Worm (Caenorhabditis elegans) whole organism, young adult: ENCODE results near the gene ebp-2.

Experiments used
- B0019.2 ChIP-seq: fragments of 200-800 bp; sonication (Bioruptor generic); conservative IDR thresholded peaks from 2 replicates; pipeline ENCODE4 v1.3.6; 2022; ENCODE audit warnings: missing genetic modification reagents, missing genetic modification characterization, missing compliant biosample characterization
- B0035.1 ChIP-seq: sonication (generic microtip); optimal IDR thresholded peaks from 2 replicates; lab custom pipeline; 2016; ENCODE audit warnings: missing genetic modification characterization, mild to moderate bottlenecking, missing compliant biosample characterization, missing genotype, missing genetic modification reagents
- B0336.3 ChIP-seq: fragments of 200-800 bp; sonication (Bioruptor generic); IDR thresholded peaks from 2 replicates; pipeline ENCODE4 v1.3.6; 2022; ENCODE audit warnings: missing genetic modification characterization, missing compliant biosample characterization
- C06A6.2 ChIP-seq: fragments of 200-800 bp; sonication (Bioruptor generic); conservative IDR thresholded peaks from 2 replicates; pipeline ENCODE4 v1.3.6; 2022; ENCODE audit warnings: missing genetic modification characterization, missing compliant biosample characterization
- F22D6.2 ChIP-seq: sonication (generic microtip); optimal IDR thresholded peaks from 2 replicates; lab custom pipeline; 2016; ENCODE audit warnings: mild to moderate bottlenecking, missing genetic modification characterization, missing compliant biosample characterization
- F33H1.4 ChIP-seq: fragments of 200-800 bp; sonication (Bioruptor generic); IDR thresholded peaks from 2 replicates; pipeline ENCODE4 v1.3.6; 2022; ENCODE audit warnings: missing genetic modification reagents, missing genetic modification characterization, missing compliant biosample characterization
- F39B2.1 ChIP-seq: fragments of 200-800 bp; sonication (Bioruptor generic); IDR thresholded peaks from 2 replicates; pipeline ENCODE4 v1.3.6; 2022; ENCODE audit warnings: missing genetic modification reagents, missing genetic modification characterization, missing compliant biosample characterization
- Y53F4B.3 ChIP-seq: fragments of 200-800 bp; sonication (Bioruptor generic); IDR thresholded peaks from 2 replicates; pipeline ENCODE4 v1.3.6; 2022; ENCODE audit warnings: missing genetic modification reagents, missing genetic modification characterization, missing compliant biosample characterization
- Y79H2A.3 ChIP-seq: fragments of 200-800 bp; sonication (Bioruptor generic); conservative IDR thresholded peaks from 2 replicates; pipeline ENCODE4 v1.3.6; 2022; ENCODE audit warnings: missing genetic modification reagents, missing genetic modification characterization, missing compliant biosample characterization
- ZK185.1 ChIP-seq: sonication (generic microtip); optimal IDR thresholded peaks from 2 replicates; lab custom pipeline; 2016; ENCODE audit warnings: mild to moderate bottlenecking, missing genetic modification characterization, missing compliant biosample characterization; ENCODE audit not compliant: poor library complexity, severe bottlenecking
- akir-1 ChIP-seq: fragments of 200-800 bp; sonication (Bioruptor generic); optimal IDR thresholded peaks from 2 replicates; lab custom pipeline; 2018; ENCODE audit warnings: mild to moderate bottlenecking, missing genetic modification characterization, moderate library complexity, missing compliant biosample characterization
- aptf-3 ChIP-seq: fragments of 200-800 bp; sonication (Bioruptor generic); IDR thresholded peaks from 2 replicates; pipeline ENCODE4 v1.3.6; 2022; ENCODE audit warnings: missing genetic modification characterization, missing compliant biosample characterization
- bed-2 ChIP-seq: fragments of 200-800 bp; sonication (Bioruptor generic); IDR thresholded peaks from 2 replicates; pipeline ENCODE4 v1.3.6; 2022; ENCODE audit warnings: missing genetic modification reagents, missing genetic modification characterization, missing compliant biosample characterization
- cebp-1 ChIP-seq, 2 experiments: fragments of 200-800 bp in 1 of 2; sonication (Bioruptor generic) in 1 of 2; sonication (generic microtip) in 1 of 2; IDR thresholded peaks in 1 of 2; optimal IDR thresholded peaks in 1 of 2; 2 replicates each; pipeline versions ENCODE4 v1.3.6 to Lab custom; 2017 to 2022; ENCODE audit warnings: missing compliant biosample characterization in 2 of 2, missing genetic modification characterization in 2 of 2, mild to moderate bottlenecking in 1 of 2, missing genetic modification reagents in 1 of 2, moderate library complexity in 1 of 2
- cebp-2 ChIP-seq: fragments of 200-800 bp; sonication (Bioruptor generic); IDR thresholded peaks from 2 replicates; pipeline ENCODE4 v1.3.6; 2022; ENCODE audit warnings: missing genetic modification characterization, missing compliant biosample characterization
- ceh-100 ChIP-seq: fragments of 200-800 bp; sonication (Bioruptor generic); IDR thresholded peaks from 2 replicates; pipeline ENCODE4 v1.3.6; 2022; ENCODE audit warnings: missing genetic modification reagents, missing genetic modification characterization, missing compliant biosample characterization
- ceh-40 ChIP-seq: fragments of 200-800 bp; sonication (Bioruptor generic); IDR thresholded peaks from 2 replicates; pipeline ENCODE4 v1.3.6; 2022; ENCODE audit warnings: missing genetic modification characterization, missing compliant biosample characterization
- ceh-58 ChIP-seq: fragments of 200-800 bp; sonication (Bioruptor generic); IDR thresholded peaks from 2 replicates; pipeline ENCODE4 v1.3.6; 2022; ENCODE audit warnings: missing genetic modification characterization, missing compliant biosample characterization
- ceh-91 ChIP-seq: fragments of 200-800 bp; sonication (Bioruptor generic); IDR thresholded peaks from 2 replicates; pipeline ENCODE4 v1.3.6; 2022; ENCODE audit warnings: missing genetic modification reagents, missing genetic modification characterization, missing compliant biosample characterization
- efl-1 ChIP-seq: fragments of 150-350 bp; optimal IDR thresholded peaks from 2 replicates; lab custom pipeline; 2014; ENCODE audit warnings: missing biosample characterization, missing genetic modification reagents, missing genetic modification characterization
- egl-18 ChIP-seq: fragments of 200-800 bp; sonication (Bioruptor generic); IDR thresholded peaks from 2 replicates; pipeline ENCODE4 v1.3.6; 2022; ENCODE audit warnings: missing genetic modification reagents, missing genetic modification characterization, missing compliant biosample characterization
- ekl-4 ChIP-seq: fragments of 200-800 bp; sonication (Bioruptor generic); IDR thresholded peaks from 2 replicates; pipeline ENCODE4 v1.3.6; 2022; ENCODE audit warnings: missing genetic modification reagents, missing genetic modification characterization, missing compliant biosample characterization
- ets-4 ChIP-seq: fragments of 200-800 bp; sonication (Bioruptor generic); optimal IDR thresholded peaks from 2 replicates; lab custom pipeline; 2018; ENCODE audit warnings: mild to moderate bottlenecking, missing genetic modification characterization, missing compliant biosample characterization
- hmg-20 ChIP-seq: fragments of 200-800 bp; sonication (Bioruptor generic); IDR thresholded peaks from 2 replicates; pipeline ENCODE4 v1.3.6; 2022; ENCODE audit warnings: missing genetic modification reagents, missing genetic modification characterization, missing compliant biosample characterization
- hrde-1 ChIP-seq: sonication (generic microtip); optimal IDR thresholded peaks from 2 replicates; lab custom pipeline; 2016; ENCODE audit warnings: missing genetic modification characterization, mild to moderate bottlenecking, missing compliant biosample characterization, moderate library complexity, missing genotype, missing genetic modification reagents, borderline replicate concordance
- hsf-1 ChIP-seq: fragments of 200-800 bp; sonication (Bioruptor generic); IDR thresholded peaks from 2 replicates; pipeline ENCODE4 v1.3.6; 2022; ENCODE audit warnings: missing genetic modification reagents, missing genetic modification characterization, missing compliant biosample characterization
- lag-1 ChIP-seq: fragments of 200-800 bp; sonication (Bioruptor generic); IDR thresholded peaks from 2 replicates; pipeline ENCODE4 v1.3.6; 2022; ENCODE audit warnings: missing genetic modification reagents, missing genetic modification characterization, missing compliant biosample characterization
- let-526 ChIP-seq: fragments of 200-800 bp; sonication (Bioruptor generic); IDR thresholded peaks from 2 replicates; pipeline ENCODE4 v1.3.6; 2022; ENCODE audit warnings: missing genetic modification reagents, missing genetic modification characterization, missing compliant biosample characterization
- let-607 ChIP-seq, 2 experiments: fragments of 200-800 bp in 1 of 2; sonication (Bioruptor generic) in 1 of 2; sonication (generic microtip) in 1 of 2; optimal IDR thresholded peaks; 2 replicates each; lab custom pipeline; 2016 to 2018; ENCODE audit warnings: mild to moderate bottlenecking in 2 of 2, missing compliant biosample characterization in 2 of 2, missing genetic modification characterization in 2 of 2, moderate library complexity in 2 of 2, missing genotype in 1 of 2
- lin-40 ChIP-seq: sonication (generic microtip); optimal IDR thresholded peaks from 2 replicates; lab custom pipeline; 2016; ENCODE audit warnings: missing genetic modification characterization, mild to moderate bottlenecking, missing compliant biosample characterization, missing genotype, missing genetic modification reagents
- lin-54 ChIP-seq: fragments of 200-800 bp; sonication (Bioruptor generic); optimal IDR thresholded peaks from 2 replicates; lab custom pipeline; 2018; ENCODE audit warnings: mild to moderate bottlenecking, missing genetic modification characterization, missing compliant biosample characterization
- lir-1 ChIP-seq: fragments of 200-800 bp; sonication (Bioruptor generic); conservative IDR thresholded peaks from 2 replicates; pipeline ENCODE4 v1.3.6; 2022; ENCODE audit warnings: missing genetic modification reagents, missing genetic modification characterization, missing compliant biosample characterization
- madf-6 ChIP-seq: fragments of 200-800 bp; sonication (Bioruptor generic); IDR thresholded peaks from 2 replicates; pipeline ENCODE4 v1.3.6; 2022; ENCODE audit warnings: missing genetic modification reagents, missing genetic modification characterization, missing compliant biosample characterization
- madf-8 ChIP-seq: fragments of 200-800 bp; sonication (Bioruptor generic); conservative IDR thresholded peaks from 2 replicates; pipeline ENCODE4 v1.3.6; 2022; ENCODE audit warnings: missing genetic modification reagents, missing genetic modification characterization, missing compliant biosample characterization
- nfya-1 ChIP-seq: sonication (generic microtip); optimal IDR thresholded peaks from 2 replicates; lab custom pipeline; 2017; ENCODE audit warnings: antibody characterized with exemption, missing compliant biosample characterization, missing genetic modification characterization, borderline replicate concordance; ENCODE audit not compliant: insufficient read depth
- nfyb-1 ChIP-seq: fragments of 200-800 bp; sonication (Bioruptor generic); IDR thresholded peaks from 2 replicates; pipeline ENCODE4 v1.3.6; 2022; ENCODE audit warnings: missing genetic modification reagents, missing genetic modification characterization, missing compliant biosample characterization
- nhr-80 ChIP-seq: sonication (generic microtip); optimal IDR thresholded peaks from 2 replicates; lab custom pipeline; 2016; ENCODE audit warnings: missing genetic modification characterization, missing compliant biosample characterization
- pbrm-1 ChIP-seq: fragments of 200-800 bp; sonication (Bioruptor generic); IDR thresholded peaks from 2 replicates; pipeline ENCODE4 v1.3.6; 2022; ENCODE audit warnings: missing genetic modification reagents, missing genetic modification characterization, missing compliant biosample characterization
- rpc-1 ChIP-seq, 2 experiments: fragments of 150-350 bp in 1 of 2; sonication (generic microtip) in 1 of 2; optimal IDR thresholded peaks; 2 replicates each; lab custom pipeline; 2014 to 2018; ENCODE audit warnings: missing biosample characterization in 1 of 2, missing genetic modification characterization in 1 of 2, missing genetic modification reagents in 1 of 2, missing genotype in 1 of 2
- sdz-38 ChIP-seq: sonication (generic microtip); optimal IDR thresholded peaks from 2 replicates; lab custom pipeline; 2016; ENCODE audit warnings: missing genotype, missing genetic modification characterization, missing compliant biosample characterization
- snpc-1.1 ChIP-seq: sonication (generic microtip); optimal IDR thresholded peaks from 2 replicates; lab custom pipeline; 2017; ENCODE audit warnings: missing genetic modification characterization, mild to moderate bottlenecking, missing compliant biosample characterization, antibody characterized with exemption, moderate library complexity, missing genotype, missing genetic modification reagents; ENCODE audit not compliant: insufficient read depth
- snpc-4 ChIP-seq, 5 experiments: fragments of 150-350 bp in 1 of 5; sonication (generic microtip) in 4 of 5; optimal IDR thresholded peaks; 2 replicates each; lab custom pipeline; 2014 to 2018; ENCODE audit warnings: missing genetic modification characterization in 5 of 5, missing biosample characterization in 3 of 5, antibody characterized with exemption in 2 of 5, mild to moderate bottlenecking in 2 of 5, missing compliant biosample characterization in 2 of 5, missing genotype in 2 of 5, moderate library complexity in 2 of 5, missing genetic modification reagents in 1 of 5
- somi-1 ChIP-seq: fragments of 200-800 bp; sonication (Bioruptor generic); optimal IDR thresholded peaks from 2 replicates; lab custom pipeline; 2018; ENCODE audit warnings: mild to moderate bottlenecking, missing genetic modification characterization, missing compliant biosample characterization
- tbx-9 ChIP-seq: sonication (generic microtip); optimal IDR thresholded peaks from 2 replicates; lab custom pipeline; 2016; ENCODE audit warnings: borderline replicate concordance, missing genetic modification characterization, inconsistent platforms, missing compliant biosample characterization
- xnd-1 ChIP-seq: sonication (generic microtip); optimal IDR thresholded peaks from 2 replicates; lab custom pipeline; 2016; ENCODE audit warnings: missing genotype, missing genetic modification reagents, missing genetic modification characterization, missing compliant biosample characterization
- ztf-22 ChIP-seq: fragments of 200-800 bp; sonication (Bioruptor generic); optimal IDR thresholded peaks from 2 replicates; lab custom pipeline; 2018; ENCODE audit warnings: mild to moderate bottlenecking, missing genetic modification characterization, moderate library complexity, missing compliant biosample characterization

ebp-2 gene

DNA sequence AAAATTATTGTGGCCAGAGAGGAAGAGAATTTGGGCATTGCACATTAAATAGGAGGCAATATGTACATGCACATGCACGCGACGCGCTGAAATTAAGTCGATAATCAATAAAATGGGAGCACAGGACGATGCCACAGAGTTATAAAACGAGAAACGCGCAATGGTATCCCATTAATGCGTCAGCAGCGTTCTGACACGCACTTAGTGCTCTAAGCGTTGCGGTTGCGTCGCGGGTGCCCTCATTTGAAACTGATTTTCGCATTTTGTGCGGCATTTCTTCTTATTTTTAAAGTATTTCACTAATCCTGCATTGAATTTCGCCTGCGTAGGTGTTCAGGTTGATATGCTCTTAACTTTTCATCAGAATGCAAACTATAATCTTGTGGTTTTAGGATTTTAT is 10.5 kb downstream of the ebp-2 start, which contains the start of gene rsp-1:
rsp-1 (plus strand) TSS at position 338 of the 400 bp plus-strand sequence.
- TF ChIP-seq cebp-2 (GFP tag; lab: Robert Waterston, UW), result no peak
- TF ChIP-seq F33H1.4 (GFP tag; lab: Robert Waterston, UW), result peak; percentile 76
- no peak for TF ChIP-seq akir-1
- peak; percentile 80 for TF ChIP-seq ZK185.1
- TF ChIP-seq madf-8 (GFP tag; lab: Robert Waterston, UW), result peak; percentile 57
- peak; percentile 94 for TF ChIP-seq ekl-4
- TF ChIP-seq lag-1 (GFP tag; lab: Robert Waterston, UW), result 0 out of 2 replicates have a peak, but pooled peaks have one; percentile 48
- TF ChIP-seq B0336.3 (GFP tag; lab: Robert Waterston, UW), result peak; percentile 83
- TF ChIP-seq C06A6.2 (GFP tag; lab: Robert Waterston, UW), result peak; percentile 45; the same call in 1 of the 2 replicates
- TF ChIP-seq ceh-58 (GFP tag; lab: Robert Waterston, UW), result no peak
- no peak for TF ChIP-seq bed-2 (GFP tag; lab: Robert Waterston, UW)
- TF ChIP-seq Y79H2A.3, result no peak
- TF ChIP-seq ceh-100, result peak; percentile 78
- no peak for TF ChIP-seq aptf-3 (GFP tag; lab: Robert Waterston, UW)
- peak; percentile 46 for TF ChIP-seq xnd-1 (tag; lab: Kevin White, UChicago)
- 0 out of 2 replicates have a peak, but pooled peaks have one; percentile 30 for TF ChIP-seq egl-18 (GFP tag; lab: Robert Waterston, UW)
- TF ChIP-seq ceh-40 (GFP tag; lab: Robert Waterston, UW), result no peak
- TF ChIP-seq rpc-1 (optimal IDR thresholded peaks at IDR 0.05; lab: Kevin White, UChicago), result no peak
- TF ChIP-seq rpc-1 (tag; optimal IDR thresholded peaks at IDR 0.05; lab: Kevin White, UChicago), result no peak
- TF ChIP-seq madf-6 (GFP tag; lab: Robert Waterston, UW), result peak; percentile 84
- TF ChIP-seq hsf-1 (GFP tag; lab: Robert Waterston, UW), result peak; percentile 12; the same call in 1 of the 2 replicates
- TF ChIP-seq lir-1 (GFP tag; lab: Robert Waterston, UW), result 0 out of 2 replicates have a peak, but pooled peaks have one; percentile 39
- TF ChIP-seq ets-4 (GFP tag; lab: Kevin White, UChicago), result peak; percentile 40
- TF ChIP-seq F22D6.2 (tag; lab: Kevin White, UChicago), result peak; percentile 27
- no peak for TF ChIP-seq Y53F4B.3
- TF ChIP-seq hrde-1 (tag; lab: Kevin White, UChicago), result peak; percentile 36
- peak; percentile 88 for TF ChIP-seq lin-40
- TF ChIP-seq sdz-38, result no peak
- TF ChIP-seq B0019.2 (GFP tag; lab: Robert Waterston, UW), result peak; percentile 67; the same call in 1 of the 2 replicates
- TF ChIP-seq nfyb-1 (GFP tag; lab: Robert Waterston, UW), result peak; percentile 86
- TF ChIP-seq ceh-91 (GFP tag; lab: Robert Waterston, UW), result peak; percentile 73
- no peak for TF ChIP-seq ztf-22 (GFP tag; lab: Kevin White, UChicago)
- peak; percentile 14 for TF ChIP-seq B0035.1 (tag; lab: Kevin White, UChicago)
- peak; percentile 95 for TF ChIP-seq nhr-80 (tag; lab: Kevin White, UChicago)
- no peak for TF ChIP-seq hmg-20 (GFP tag; lab: Robert Waterston, UW)
- TF ChIP-seq F39B2.1 (GFP tag; lab: Robert Waterston, UW), result no peak
- TF ChIP-seq pbrm-1 (GFP tag; lab: Robert Waterston, UW), result peak; percentile 91
- TF ChIP-seq tbx-9, result no peak
- TF ChIP-seq snpc-1.1 (tag; lab: Kevin White, UChicago), result peak; percentile 42
- TF ChIP-seq somi-1, result peak; percentile 21
- TF ChIP-seq efl-1 (GFP tag; lab: Kevin White, UChicago), result peak; percentile 60
- peak; percentile 93 for TF ChIP-seq lin-54 (GFP tag; lab: Kevin White, UChicago)
- TF ChIP-seq let-607 (tag; optimal IDR thresholded peaks at IDR 0.05; lab: Kevin White, UChicago), result peak; percentile 54 to 73
- no peak for TF ChIP-seq nfya-1 (tag; lab: Kevin White, UChicago)
- TF ChIP-seq cebp-1 (GFP tag; IDR thresholded peaks at IDR 0.05; lab: Robert Waterston, UW), result peak; percentile 52
- peak; percentile 89 for TF ChIP-seq cebp-1 (tag; optimal IDR thresholded peaks at IDR 0.05; lab: Kevin White, UChicago)
- TF ChIP-seq snpc-4 (GFP tag; optimal IDR thresholded peaks at IDR 0.05; lab: Kevin White, UChicago), result no peak
- TF ChIP-seq snpc-4 (tag; optimal IDR thresholded peaks at IDR 0.05; lab: Kevin White, UChicago), result peak; percentile 73 to 82 (median 80)
- TF ChIP-seq let-526 (GFP tag; lab: Robert Waterston, UW), result peak; percentile 79
